Fruit fly (Drosophila melanogaster): Measurements from ENCODE around the gene CG41099.
A peak's percentile ranks its signal among the peaks of the same experiment; 100 is the strongest.

Gene CG41099

DNA sequence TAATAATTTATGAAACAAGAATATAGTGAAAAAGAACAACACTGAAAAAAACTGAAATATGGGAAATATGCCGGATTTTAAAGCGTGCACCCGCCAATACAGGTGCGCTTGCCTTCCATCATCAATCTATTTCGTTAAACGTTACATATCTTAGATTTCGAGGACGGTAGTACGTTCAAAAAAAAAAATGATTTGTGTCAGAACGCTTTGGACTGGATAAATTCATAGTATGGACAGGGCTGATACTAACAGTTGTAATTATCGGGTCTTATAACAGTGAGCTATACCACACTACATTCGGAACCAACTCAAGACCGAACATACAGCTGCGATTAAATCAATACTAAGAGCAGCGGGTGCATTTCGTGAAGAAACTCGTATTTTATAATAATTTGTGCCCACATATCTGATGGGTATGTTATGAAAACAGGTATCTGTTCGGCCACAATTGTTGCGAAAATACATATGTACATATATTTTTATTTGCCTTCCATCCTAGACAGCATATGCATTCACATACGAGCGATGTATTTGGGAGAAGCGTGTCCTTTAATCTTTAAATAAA is at the start of gene CG41099:
TSS of gene CG41099 (plus strand) at position 248 of the 565 bp plus-strand sequence.
- TF ChIP-seq salr (GFP tag; optimal IDR thresholded peaks at IDR 0.05) (no peak), CG6276 (GFP tag; optimal IDR thresholded peaks at IDR 0.05) (no peak), CG10631 (GFP tag; optimal IDR thresholded peaks at IDR 0.05) (peak; percentile 8), dac (GFP tag; optimal IDR thresholded peaks at IDR 0.05) (no peak), svp (GFP tag) (peak; percentile 23), Sox14 (GFP tag; optimal IDR thresholded peaks at IDR 0.05) (peak; percentile 5), cyc (GFP tag; optimal IDR thresholded peaks at IDR 0.05) (peak; percentile 11), CG11294 (GFP tag; IDR thresholded peaks at IDR 0.05) (no peak), CG6163 (GFP tag; IDR thresholded peaks at IDR 0.05) (no peak), CG11762 (GFP tag; optimal IDR thresholded peaks at IDR 0.05; ENCODE audit: insufficient read depth) (no peak), Blimp-1 (GFP tag; optimal IDR thresholded peaks at IDR 0.05) (no peak), vri (GFP tag; optimal IDR thresholded peaks at IDR 0.05) (no peak), CG4318 (GFP tag; optimal IDR thresholded peaks at IDR 0.05) (no peak), pdm3 (GFP tag; optimal IDR thresholded peaks at IDR 0.05) (no peak), CG8319 (GFP tag; optimal IDR thresholded peaks at IDR 0.05) (no peak), CG31627 (GFP tag; optimal IDR thresholded peaks at IDR 0.05) (peak; percentile 37), Ets96B (tag; optimal IDR thresholded peaks at IDR 0.05) (no peak), Hr39 (GFP tag; optimal IDR thresholded peaks at IDR 0.05) (peak; percentile 53), eg (GFP tag; IDR thresholded peaks at IDR 0.05) (0 out of 3 replicates have a peak, but pooled peaks have one; percentile 26), CG6854 (GFP tag; optimal IDR thresholded peaks at IDR 0.05) (no peak), CG32006 (GFP tag; optimal IDR thresholded peaks at IDR 0.05) (no peak)

DNA sequence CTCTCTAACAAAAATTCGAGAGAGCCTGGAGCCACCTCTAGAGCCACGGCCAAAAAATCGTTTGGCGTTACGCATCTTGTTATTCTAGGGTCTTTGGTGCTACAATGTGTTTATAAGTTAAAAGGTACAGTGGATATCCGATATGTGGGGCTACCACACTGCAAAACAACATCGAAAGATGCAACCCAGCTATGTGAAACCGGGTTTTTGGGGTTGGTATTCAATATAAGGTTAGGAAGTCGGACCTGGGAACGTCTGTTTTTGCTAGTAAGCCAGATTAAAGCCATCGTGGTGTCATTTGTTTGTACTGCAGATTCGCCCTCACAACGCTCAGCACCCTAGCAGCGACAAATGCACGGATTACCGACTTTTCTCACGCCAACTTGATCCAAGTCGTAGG is 3.6 kb upstream of the CG41099 start:
- no peak for TF ChIP-seq CG34406 (GFP tag; optimal IDR thresholded peaks at IDR 0.05)
- TF ChIP-seq pdm3 (GFP tag; optimal IDR thresholded peaks at IDR 0.05) = no peak
- no peak for TF ChIP-seq fd59A (GFP tag; optimal IDR thresholded peaks at IDR 0.05)
- TF ChIP-seq CG32006 (GFP tag; optimal IDR thresholded peaks at IDR 0.05) = no peak
- no peak for TF ChIP-seq CG3919 (GFP tag; optimal IDR thresholded peaks at IDR 0.05)
- no peak for TF ChIP-seq topi (GFP tag; optimal IDR thresholded peaks at IDR 0.05)
- TF ChIP-seq CG1621 (tag; optimal IDR thresholded peaks at IDR 0.05) = no peak
- no peak for TF ChIP-seq fkh (GFP tag; optimal IDR thresholded peaks at IDR 0.05)
- no peak for TF ChIP-seq svp (GFP tag)
- TF ChIP-seq Gug (GFP tag; IDR thresholded peaks at IDR 0.05) = no peak
- no peak for TF ChIP-seq Eip75B (GFP tag; optimal IDR thresholded peaks at IDR 0.05)
- TF ChIP-seq CG6163 (GFP tag; IDR thresholded peaks at IDR 0.05) = no peak
- no peak for TF ChIP-seq Hr38 (GFP tag; optimal IDR thresholded peaks at IDR 0.05)
- TF ChIP-seq acj6 (GFP tag; optimal IDR thresholded peaks at IDR 0.05) = no peak
- no peak for TF ChIP-seq eg (GFP tag; IDR thresholded peaks at IDR 0.05)

DNA sequence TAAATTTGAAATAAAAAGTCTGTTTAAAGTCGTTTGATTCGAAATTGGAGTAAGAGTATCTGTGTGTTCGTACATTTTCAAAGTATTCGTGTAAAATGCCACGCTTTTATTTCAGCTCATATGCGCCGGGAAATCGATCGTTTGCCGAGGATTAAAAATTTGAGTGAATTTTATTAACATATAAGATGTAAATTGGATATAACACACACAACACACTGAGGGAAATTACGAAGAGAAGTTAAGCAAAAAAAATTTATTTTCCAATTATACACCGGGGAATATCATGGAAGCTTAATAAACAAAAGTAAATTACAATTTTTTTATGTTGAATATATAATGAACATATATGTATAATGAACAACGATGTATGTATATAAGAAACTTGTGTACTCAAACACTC is 764 bp upstream of the CG41099 start:
- TF ChIP-seq CG6792 (GFP tag; optimal IDR thresholded peaks at IDR 0.05) (no peak), CG31627 (GFP tag; optimal IDR thresholded peaks at IDR 0.05) (no peak), CG7368 (GFP tag; optimal IDR thresholded peaks at IDR 0.05) (no peak), CG6163 (GFP tag; IDR thresholded peaks at IDR 0.05) (no peak), CG11902 (GFP tag; optimal IDR thresholded peaks at IDR 0.05) (no peak), CG3919 (GFP tag; optimal IDR thresholded peaks at IDR 0.05) (no peak), fd59A (GFP tag; optimal IDR thresholded peaks at IDR 0.05) (no peak), CG8319 (GFP tag; optimal IDR thresholded peaks at IDR 0.05) (no peak), lz (GFP tag; optimal IDR thresholded peaks at IDR 0.05) (no peak), ss (GFP tag; optimal IDR thresholded peaks at IDR 0.05) (no peak), Gug (GFP tag; IDR thresholded peaks at IDR 0.05) (no peak), CG34406 (GFP tag; optimal IDR thresholded peaks at IDR 0.05) (no peak), CG6854 (GFP tag; optimal IDR thresholded peaks at IDR 0.05) (no peak), Sox102F (GFP tag; optimal IDR thresholded peaks at IDR 0.05) (no peak), Eip78C (GFP tag) (no peak), vri (GFP tag; optimal IDR thresholded peaks at IDR 0.05) (no peak), fd85E (GFP tag; optimal IDR thresholded peaks at IDR 0.05) (no peak), cyc (GFP tag; optimal IDR thresholded peaks at IDR 0.05) (no peak), eg (GFP tag; IDR thresholded peaks at IDR 0.05) (no peak), CG3032 (tag; optimal IDR thresholded peaks at IDR 0.05) (no peak)

Data from whole organism, prepupa.